Fruit fly (Drosophila melanogaster) whole organism, embryonic: ENCODE results near the gene me31B.

ENCODE experiments used
- ATbp ChIP-seq: fragments of 200-800 bp; sonication (Bioruptor generic); optimal IDR thresholded peaks from 2 replicates; lab custom pipeline; 2017; ENCODE audit warnings: missing biosample characterization, mild to moderate bottlenecking, missing genetic modification characterization, missing genetic modification reagents
- CG1024 ChIP-seq: fragments of 200-800 bp; sonication (Bioruptor generic); IDR thresholded peaks from 2 replicates; pipeline ENCODE4 v1.3.6; 2022; ENCODE audit warnings: missing biosample characterization, missing genetic modification characterization
- CG11398 ChIP-seq: fragments of 200-800 bp; sonication (Bioruptor generic); optimal IDR thresholded peaks from 2 replicates; lab custom pipeline; 2016; ENCODE audit warnings: missing biosample characterization, missing genetic modification characterization
- CG12104 ChIP-seq: fragments of 200-800 bp; sonication (Bioruptor generic); optimal IDR thresholded peaks from 3 replicates; lab custom pipeline; 2016; ENCODE audit warnings: missing biosample characterization, missing genetic modification characterization
- CG15073 ChIP-seq: fragments of 200-800 bp; sonication (Bioruptor generic); optimal IDR thresholded peaks from 2 replicates; lab custom pipeline; 2016; ENCODE audit warnings: missing biosample characterization, missing genetic modification characterization
- CG15514 ChIP-seq: fragments of 200-800 bp; sonication (Bioruptor generic); optimal IDR thresholded peaks from 3 replicates; lab custom pipeline; 2017; ENCODE audit warnings: missing biosample characterization, missing genetic modification characterization, mild to moderate bottlenecking, moderate library complexity, missing genetic modification reagents
- CG1603 ChIP-seq: fragments of 200-800 bp; sonication (Bioruptor generic); optimal IDR thresholded peaks from 2 replicates; lab custom pipeline; 2019; ENCODE audit warnings: missing biosample characterization, mild to moderate bottlenecking, missing genetic modification characterization, moderate library complexity
- CG17802 ChIP-seq: fragments of 200-800 bp; sonication (Bioruptor generic); optimal IDR thresholded peaks from 2 replicates; lab custom pipeline; 2018; ENCODE audit warnings: missing biosample characterization, mild to moderate bottlenecking, missing genetic modification characterization, moderate library complexity
- CG1792 ChIP-seq: fragments of 200-800 bp; sonication (Bioruptor generic); optimal IDR thresholded peaks from 2 replicates; lab custom pipeline; 2016; ENCODE audit warnings: missing biosample characterization, missing genetic modification characterization
- CG30020 ChIP-seq: fragments of 200-800 bp; optimal IDR thresholded peaks from 2 replicates; lab custom pipeline; 2019; ENCODE audit warnings: missing biosample characterization, mild to moderate bottlenecking, missing genetic modification characterization, moderate library complexity
- CG31224 ChIP-seq: fragments of 200-800 bp; sonication (Bioruptor generic); IDR thresholded peaks from 2 replicates; pipeline ENCODE4 v1.3.6; 2022; ENCODE audit warnings: missing biosample characterization, missing genetic modification characterization
- CG34224 ChIP-seq: fragments of 200-800 bp; sonication (Bioruptor generic); IDR thresholded peaks from 3 replicates; pipeline ENCODE4 v1.3.6; 2022; ENCODE audit warnings: missing biosample characterization, missing genetic modification characterization; ENCODE audit not compliant: partially characterized antibody
- CG8924 ChIP-seq: fragments of 200-800 bp; optimal IDR thresholded peaks from 3 replicates; lab custom pipeline; 2019; ENCODE audit warnings: missing biosample characterization, mild to moderate bottlenecking, missing genetic modification characterization, moderate library complexity
- Camta ChIP-seq: fragments of 200-800 bp; sonication (Bioruptor generic); optimal IDR thresholded peaks from 2 replicates; lab custom pipeline; 2016; ENCODE audit warnings: missing biosample characterization, missing genetic modification characterization
- Dad ChIP-seq: fragments of 200-800 bp; sonication (Bioruptor generic); optimal IDR thresholded peaks from 3 replicates; lab custom pipeline; 2016; ENCODE audit warnings: missing biosample characterization, missing genetic modification characterization
- Dfd ChIP-seq, 2 experiments: fragments of >200 bp; optimal IDR thresholded peaks; 2 replicates each; lab custom pipeline; 2017; ENCODE audit warnings: missing biosample characterization in 2 of 2, missing genetic modification characterization in 2 of 2
- Doc2 ChIP-seq: fragments of 200-800 bp; sonication (Bioruptor generic); IDR thresholded peaks from 2 replicates; pipeline ENCODE4 v1.3.6; 2022; ENCODE audit warnings: missing biosample characterization, missing genetic modification characterization
- Doc3 ChIP-seq: fragments of 200-800 bp; sonication (Bioruptor generic); IDR thresholded peaks from 3 replicates; pipeline ENCODE4 v1.3.6; 2022; ENCODE audit warnings: missing biosample characterization, missing genetic modification characterization; ENCODE audit not compliant: partially characterized antibody
- Dref ChIP-seq: fragments of 200-800 bp; sonication (Bioruptor generic); IDR thresholded peaks from 2 replicates; pipeline ENCODE4 v1.3.6; 2022; ENCODE audit warnings: missing biosample characterization, missing genetic modification characterization
- MESR4 ChIP-seq: fragments of 200-800 bp; sonication (Bioruptor generic); optimal IDR thresholded peaks from 2 replicates; lab custom pipeline; 2018; ENCODE audit warnings: missing biosample characterization, mild to moderate bottlenecking, missing genetic modification characterization, moderate library complexity
- Mes4 ChIP-seq: fragments of 200-800 bp; sonication (Bioruptor generic); optimal IDR thresholded peaks from 2 replicates; lab custom pipeline; 2016; ENCODE audit warnings: missing biosample characterization, missing genetic modification characterization
- Six4 ChIP-seq: fragments of 200-800 bp; sonication (Bioruptor generic); optimal IDR thresholded peaks from 2 replicates; lab custom pipeline; 2016; ENCODE audit warnings: missing biosample characterization, missing genetic modification characterization
- Usf ChIP-seq: fragments of 200-800 bp; sonication (Bioruptor generic); optimal IDR thresholded peaks from 2 replicates; lab custom pipeline; 2017; ENCODE audit warnings: missing genotype, missing biosample characterization, missing genetic modification characterization
- YL-1 ChIP-seq: fragments of 200-800 bp; sonication (Bioruptor generic); optimal IDR thresholded peaks from 3 replicates; lab custom pipeline; 2017; ENCODE audit warnings: missing biosample characterization, mild to moderate bottlenecking, missing genetic modification characterization
- al ChIP-seq: fragments of 200-800 bp; sonication (Bioruptor generic); IDR thresholded peaks from 2 replicates; pipeline ENCODE4 v1.3.6; 2022; ENCODE audit warnings: missing biosample characterization, missing genetic modification characterization
- amos ChIP-seq: fragments of 200-800 bp; sonication (Bioruptor generic); IDR thresholded peaks from 2 replicates; pipeline ENCODE4 v1.3.6; 2022; ENCODE audit warnings: missing biosample characterization, missing genetic modification characterization; ENCODE audit not compliant: partially characterized antibody
- ase ChIP-seq: fragments of 200-800 bp; sonication (Bioruptor generic); IDR thresholded peaks from 3 replicates; pipeline ENCODE4 v1.3.6; 2022; ENCODE audit warnings: missing biosample characterization, missing genetic modification characterization
- cg ChIP-seq: fragments of 200-800 bp; sonication (Bioruptor generic); optimal IDR thresholded peaks from 3 replicates; lab custom pipeline; 2019; ENCODE audit warnings: missing biosample characterization, mild to moderate bottlenecking, missing genetic modification characterization, moderate library complexity
- chm ChIP-seq: fragments of 200-800 bp; sonication (Bioruptor generic); IDR thresholded peaks from 2 replicates; pipeline ENCODE4 v1.3.6; 2022; ENCODE audit warnings: missing biosample characterization, missing genetic modification characterization
- ci ChIP-seq: fragments of 200-800 bp; sonication (Bioruptor generic); IDR thresholded peaks from 3 replicates; pipeline ENCODE4 v1.3.6; 2022; ENCODE audit warnings: missing biosample characterization, missing genetic modification characterization
- cwo ChIP-seq: fragments of 200-800 bp; sonication (Bioruptor generic); optimal IDR thresholded peaks from 3 replicates; lab custom pipeline; 2017; ENCODE audit warnings: missing biosample characterization, missing genetic modification characterization, mild to moderate bottlenecking, moderate library complexity, missing genetic modification reagents
- disco-r ChIP-seq: fragments of 200-800 bp; sonication (Bioruptor generic); optimal IDR thresholded peaks from 2 replicates; lab custom pipeline; 2016; ENCODE audit warnings: missing biosample characterization, missing genetic modification characterization
- dpn ChIP-seq, 2 experiments: fragments of 200-800 bp; sonication (Bioruptor generic); optimal IDR thresholded peaks; 3 replicates each; lab custom pipeline; 2016; ENCODE audit warnings: missing biosample characterization in 2 of 2, missing genetic modification characterization in 2 of 2
- eve ChIP-seq, 2 experiments: fragments of >200 bp; optimal IDR thresholded peaks; 2 replicates each; lab custom pipeline; 2017; ENCODE audit warnings: missing biosample characterization in 2 of 2, missing genetic modification characterization in 2 of 2
- fd102C ChIP-seq: fragments of 200-800 bp; sonication (Bioruptor generic); optimal IDR thresholded peaks from 2 replicates; lab custom pipeline; 2018; ENCODE audit warnings: missing biosample characterization, mild to moderate bottlenecking, missing genetic modification characterization, moderate library complexity
- fru ChIP-seq: fragments of >200 bp; optimal IDR thresholded peaks from 2 replicates; lab custom pipeline; 2017
- grau ChIP-seq: fragments of 200-800 bp; optimal IDR thresholded peaks from 3 replicates; lab custom pipeline; 2019; ENCODE audit warnings: missing biosample characterization, mild to moderate bottlenecking, missing genetic modification characterization, moderate library complexity
- grn ChIP-seq: fragments of 200-800 bp; sonication (Bioruptor generic); optimal IDR thresholded peaks from 3 replicates; lab custom pipeline; 2017; ENCODE audit warnings: missing biosample characterization, missing genetic modification characterization
- jumu ChIP-seq: fragments of 200-800 bp; sonication (Bioruptor generic); optimal IDR thresholded peaks from 3 replicates; lab custom pipeline; 2016; ENCODE audit warnings: missing biosample characterization, missing genetic modification characterization
- kni ChIP-seq: fragments of 200-800 bp; sonication (Bioruptor generic); optimal IDR thresholded peaks from 3 replicates; lab custom pipeline; 2017; ENCODE audit warnings: mild to moderate bottlenecking, missing biosample characterization, missing genetic modification reagents, missing genetic modification characterization
- lab ChIP-seq: fragments of 200-800 bp; sonication (Bioruptor generic); optimal IDR thresholded peaks from 3 replicates; lab custom pipeline; 2017; ENCODE audit warnings: missing biosample characterization, missing genetic modification characterization, mild to moderate bottlenecking, moderate library complexity, missing genetic modification reagents
- mam ChIP-seq: fragments of 200-800 bp; sonication (Bioruptor generic); optimal IDR thresholded peaks from 3 replicates; lab custom pipeline; 2016; ENCODE audit warnings: missing biosample characterization, missing genetic modification characterization
- nom ChIP-seq: fragments of 200-800 bp; sonication (Bioruptor generic); optimal IDR thresholded peaks from 2 replicates; lab custom pipeline; 2017; ENCODE audit warnings: missing biosample characterization, missing genetic modification characterization, mild to moderate bottlenecking, moderate library complexity, missing genetic modification reagents
- pfk ChIP-seq: fragments of 200-800 bp; sonication (Bioruptor generic); optimal IDR thresholded peaks from 2 replicates; lab custom pipeline; 2018; ENCODE audit warnings: missing biosample characterization, mild to moderate bottlenecking, missing genetic modification characterization, moderate library complexity
- pzg ChIP-seq: fragments of 200-800 bp; sonication (Bioruptor generic); optimal IDR thresholded peaks from 3 replicates; lab custom pipeline; 2018; ENCODE audit warnings: missing biosample characterization, mild to moderate bottlenecking, missing genetic modification characterization, moderate library complexity
- ro ChIP-seq: fragments of 200-800 bp; sonication (Bioruptor generic); IDR thresholded peaks from 2 replicates; pipeline ENCODE4 v1.3.6; 2022; ENCODE audit warnings: missing biosample characterization, missing genetic modification characterization
- sd ChIP-seq: fragments of 200-800 bp; sonication (Bioruptor generic); optimal IDR thresholded peaks from 3 replicates; lab custom pipeline; 2018; ENCODE audit warnings: missing biosample characterization, mild to moderate bottlenecking, missing genetic modification characterization, moderate library complexity
- ssp ChIP-seq: fragments of 200-800 bp; sonication (Bioruptor generic); IDR thresholded peaks from 2 replicates; pipeline ENCODE4 v1.3.6; 2022; ENCODE audit warnings: missing biosample characterization, missing genetic modification characterization
- tna ChIP-seq: fragments of 200-800 bp; sonication (Bioruptor generic); IDR thresholded peaks from 2 replicates; pipeline ENCODE4 v1.3.6; 2022; ENCODE audit warnings: missing biosample characterization, missing genetic modification characterization; ENCODE audit not compliant: partially characterized antibody

The me31B gene

dm6 chr2L:10231092-10231494 is 8.0 kb upstream of the me31B start (continued):
- TF ChIP-seq grau (tag; lab: Kevin White, UChicago) (peak; percentile 31), eve (GFP tag; optimal IDR thresholded peaks at IDR 0.05; lab: Kevin White, UChicago) (peak in 1 of 2 experiments; percentile 87)

- TF ChIP-seq CG17802 (tag; lab: Kevin White, UChicago) (peak; percentile 91), CG30020 (tag; lab: Kevin White, UChicago) (peak; percentile 96), CG1603 (tag; lab: Kevin White, UChicago) (peak; percentile 99), mam (GFP tag; lab: Kevin White, UChicago) (no peak), tna (GFP tag; lab: Robert Waterston, UW) (no peak), ro (GFP tag; lab: Robert Waterston, UW) (no peak), CG11398 (GFP tag; lab: Kevin White, UChicago) (no peak), CG34224 (GFP tag; lab: Robert Waterston, UW) (0 out of 3 replicates have a peak, but pooled peaks have one; percentile 11), al (GFP tag; lab: Robert Waterston, UW) (no peak), Doc2 (no peak), Mes4 (GFP tag; lab: Kevin White, UChicago) (no peak), ATbp (GFP tag; lab: Kevin White, UChicago) (no peak), dpn (GFP tag; optimal IDR thresholded peaks at IDR 0.05; lab: Kevin White, UChicago) (no peak), Camta (GFP tag; lab: Kevin White, UChicago) (no peak), sd (tag; lab: Kevin White, UChicago) (peak; percentile 12), fd102C (GFP tag; lab: Kevin White, UChicago) (no peak), Doc3 (GFP tag; lab: Robert Waterston, UW) (no peak), Usf (GFP tag; lab: Kevin White, UChicago) (no peak), pfk (GFP tag; lab: Kevin White, UChicago) (peak; percentile 89), jumu (GFP tag; lab: Kevin White, UChicago) (no peak), Dref (GFP tag; lab: Robert Waterston, UW) (peak; percentile 55), amos (GFP tag; lab: Robert Waterston, UW) (no peak), CG12104 (no peak), grn (GFP tag; lab: Kevin White, UChicago) (peak; percentile 5), ssp (GFP tag; lab: Robert Waterston, UW) (peak; percentile 89), Dfd (GFP tag; optimal IDR thresholded peaks at IDR 0.05; lab: Kevin White, UChicago) (no peak), lab (GFP tag; lab: Kevin White, UChicago) (no peak), chm (GFP tag; lab: Robert Waterston, UW) (no peak), nom (GFP tag; lab: Kevin White, UChicago) (no peak), Dad (GFP tag; lab: Kevin White, UChicago) (no peak), YL-1 (no peak), cwo (no peak), kni (GFP tag; lab: Kevin White, UChicago) (no peak), CG8924 (tag; lab: Kevin White, UChicago) (no peak), Six4 (GFP tag; lab: Kevin White, UChicago) (no peak), CG1024 (peak; percentile 85), CG1792 (GFP tag; lab: Kevin White, UChicago) (no peak), CG15514 (GFP tag; lab: Kevin White, UChicago) (no peak), fru (lab: Kevin White, UChicago) (no peak), disco-r (GFP tag; lab: Kevin White, UChicago) (no peak), pzg (GFP tag; lab: Kevin White, UChicago) (peak; percentile 26), CG15073 (GFP tag; lab: Kevin White, UChicago) (no peak), CG31224 (GFP tag; lab: Robert Waterston, UW) (no peak), ase (GFP tag; lab: Robert Waterston, UW) (no peak), MESR4 (peak; percentile 67), ci (GFP tag; lab: Robert Waterston, UW) (no peak), cg (GFP tag; lab: Kevin White, UChicago) (no peak)
These were observed 7.6 kb upstream of the me31B start, which contains the start of gene ova for dm6 chr2L:10231510-10231909. Gene ova (minus strand): TSS chr2L:10231692.
